Fruit fly (Drosophila melanogaster) whole organism, wandering third instar larva: ENCODE data around the gene Ir68a.

Source experiments
- Abd-B ChIP-seq: fragments of >200 bp; optimal IDR thresholded peaks from 2 replicates; lab custom pipeline; 2017; ENCODE audit warnings: missing biosample characterization, missing genetic modification characterization
- CrebA ChIP-seq: fragments of 200-800 bp; sonication (Bioruptor generic); optimal IDR thresholded peaks from 2 replicates; lab custom pipeline; 2016; ENCODE audit warnings: missing biosample characterization, mild to moderate bottlenecking, missing genetic modification characterization, borderline replicate concordance
- Dif ChIP-seq: fragments of 200-275, 200-300 bp; sonication (Bioruptor generic); optimal IDR thresholded peaks from 2 replicates; lab custom pipeline; 2018; ENCODE audit warnings: missing biosample characterization, missing genetic modification characterization; ENCODE audit not compliant: partially characterized antibody
- Hr83 ChIP-seq: fragments of 200-300 bp; sonication (Bioruptor generic); optimal IDR thresholded peaks from 2 replicates; lab custom pipeline; 2016; ENCODE audit warnings: missing biosample characterization, mild to moderate bottlenecking, missing genetic modification characterization, moderate library complexity; ENCODE audit not compliant: poor library complexity, severe bottlenecking
- Myc ChIP-seq: fragments of >200 bp; optimal IDR thresholded peaks from 2 replicates; lab custom pipeline; 2017
- Sp1 ChIP-seq: fragments of 200-800 bp; sonication (Bioruptor generic); optimal IDR thresholded peaks from 3 replicates; lab custom pipeline; 2019; ENCODE audit warnings: missing biosample characterization, mild to moderate bottlenecking, missing genetic modification characterization, moderate library complexity
- dl ChIP-seq, 2 experiments: fragments of 175-275, 200-275 bp in 1 of 2; fragments of 200-275 bp in 1 of 2; sonication (Bioruptor generic); optimal IDR thresholded peaks; lab custom pipeline; 2018; ENCODE audit warnings: mild to moderate bottlenecking in 2 of 2, missing biosample characterization in 2 of 2, missing genetic modification characterization in 2 of 2, moderate library complexity in 2 of 2; ENCODE audit not compliant: partially characterized antibody in 2 of 2, insufficient read depth in 1 of 2
- foxo ChIP-seq, 2 experiments: fragments of 200-800 bp; sonication (Bioruptor generic); optimal IDR thresholded peaks; 2 replicates in 1 of 2; 3 replicates in 1 of 2; lab custom pipeline; 2016 to 2017; ENCODE audit warnings: missing biosample characterization in 2 of 2, missing genetic modification characterization in 2 of 2
- h ChIP-seq: fragments of 200-800 bp; sonication (Bioruptor generic); optimal IDR thresholded peaks from 3 replicates; lab custom pipeline; 2016; ENCODE audit warnings: missing biosample characterization, mild to moderate bottlenecking, missing genetic modification characterization
- pan ChIP-seq: fragments of >200 bp; optimal IDR thresholded peaks from 2 replicates; lab custom pipeline; 2017
- psq ChIP-seq: fragments of 200-800 bp; sonication (Bioruptor generic); optimal IDR thresholded peaks from 3 replicates; lab custom pipeline; 2017; ENCODE audit warnings: missing biosample characterization, mild to moderate bottlenecking, missing genetic modification characterization, moderate library complexity
- usp ChIP-seq: fragments of >200 bp; optimal IDR thresholded peaks from 2 replicates; lab custom pipeline; 2017; ENCODE audit warnings: missing biosample characterization, missing genetic modification characterization

DNA sequence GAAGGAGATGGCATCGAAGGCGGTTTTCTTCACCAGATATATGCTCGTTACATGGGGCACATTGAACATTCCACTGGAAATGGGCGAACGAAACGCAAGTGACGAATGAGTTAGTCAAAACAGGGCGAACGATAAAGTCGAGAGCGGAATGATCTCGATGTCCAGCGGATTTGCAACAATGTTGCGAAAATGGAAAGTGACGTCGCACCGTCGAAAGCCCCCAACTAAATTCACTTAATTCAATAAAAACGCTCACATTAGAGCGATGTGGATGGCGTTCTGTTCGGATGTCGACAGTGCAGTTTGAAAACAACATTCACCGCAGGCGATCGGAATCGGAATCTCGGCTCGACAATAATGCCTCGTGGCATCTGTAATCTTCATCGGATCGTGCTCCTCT lies 36.7 kb downstream of the Ir68a start, which contains the start of gene CG7607:
- TF ChIP-seq h (GFP tag; lab: Kevin White, UChicago) = no peak
- TF ChIP-seq psq (GFP tag; lab: Kevin White, UChicago) = no peak
- TF ChIP-seq Sp1 (GFP tag; lab: Kevin White, UChicago) = no peak
- no peak for TF ChIP-seq usp (GFP tag; lab: Kevin White, UChicago)
- no peak for TF ChIP-seq dl (GFP tag; optimal IDR thresholded peaks at IDR 0.05; lab: Kevin White, UChicago; ENCODE audit: insufficient read depth in 1 of 2, partially characterized antibody in 2 of 2)
- TF ChIP-seq CrebA = no peak
- no peak for TF ChIP-seq pan (lab: Kevin White, UChicago)
- no peak for TF ChIP-seq Abd-B
- no peak for TF ChIP-seq Dif (GFP tag; lab: Kevin White, UChicago)
- no peak for TF ChIP-seq foxo (GFP tag; optimal IDR thresholded peaks at IDR 0.05; lab: Kevin White, UChicago)
- TF ChIP-seq Myc (lab: Kevin White, UChicago) = no peak
- TF ChIP-seq Hr83 (GFP tag; lab: Kevin White, UChicago) = no peak
